Fruit fly (Drosophila melanogaster): ENCODE measurements around the gene BG642167.

The BG642167 gene

DNA sequence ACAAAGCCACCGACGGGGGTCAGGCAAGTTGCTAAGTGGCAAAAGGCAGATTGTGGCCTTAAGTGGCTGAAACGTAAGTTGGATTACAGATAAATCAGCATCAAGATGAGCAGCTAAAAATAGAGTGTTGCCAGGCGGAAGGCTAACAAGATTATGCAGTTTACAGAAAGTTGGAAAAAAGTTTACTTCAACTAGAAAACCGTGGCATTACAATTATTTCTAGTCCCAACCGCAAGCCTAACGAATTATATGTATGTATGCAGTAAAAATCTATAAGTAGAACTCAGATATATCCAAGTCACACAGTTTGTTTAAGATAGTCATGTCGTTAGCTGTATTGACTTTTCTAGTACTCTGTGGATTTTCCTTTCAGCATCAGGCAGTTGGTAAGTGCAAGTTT is at the start of gene BG642167:
Gene BG642167 (plus strand): TSS at position 301 of the 400 bp plus-strand sequence.
- TF ChIP-seq Dll (optimal IDR thresholded peaks at IDR 0.05) (no peak), CG8478 (optimal IDR thresholded peaks at IDR 0.05) (no peak), psq (optimal IDR thresholded peaks at IDR 0.05) (no peak), pan (optimal IDR thresholded peaks at IDR 0.05) (no peak), EcR (GFP tag; optimal IDR thresholded peaks at IDR 0.05) (no peak), usp (GFP tag; optimal IDR thresholded peaks at IDR 0.05) (no peak)

dm6 chr3R:25759430-25759829 is 46.8 kb upstream of the BG642167 start:
- TF ChIP-seq EcR (GFP tag; optimal IDR thresholded peaks at IDR 0.05), result no peak
- TF ChIP-seq pan (optimal IDR thresholded peaks at IDR 0.05), result no peak
- no peak for TF ChIP-seq Dll (optimal IDR thresholded peaks at IDR 0.05)
- no peak for TF ChIP-seq CG8478 (optimal IDR thresholded peaks at IDR 0.05)
- no peak for TF ChIP-seq usp (GFP tag; optimal IDR thresholded peaks at IDR 0.05)
- TF ChIP-seq psq (optimal IDR thresholded peaks at IDR 0.05), result no peak

- TF ChIP-seq CG8478 (optimal IDR thresholded peaks at IDR 0.05) (no peak), pan (optimal IDR thresholded peaks at IDR 0.05) (no peak), Dll (optimal IDR thresholded peaks at IDR 0.05) (no peak), usp (GFP tag; optimal IDR thresholded peaks at IDR 0.05) (no peak), psq (optimal IDR thresholded peaks at IDR 0.05) (no peak), EcR (GFP tag; optimal IDR thresholded peaks at IDR 0.05) (no peak)
These were observed 46.1 kb upstream of the BG642167 start for dm6 chr3R:25760190-25760589.

DNA sequence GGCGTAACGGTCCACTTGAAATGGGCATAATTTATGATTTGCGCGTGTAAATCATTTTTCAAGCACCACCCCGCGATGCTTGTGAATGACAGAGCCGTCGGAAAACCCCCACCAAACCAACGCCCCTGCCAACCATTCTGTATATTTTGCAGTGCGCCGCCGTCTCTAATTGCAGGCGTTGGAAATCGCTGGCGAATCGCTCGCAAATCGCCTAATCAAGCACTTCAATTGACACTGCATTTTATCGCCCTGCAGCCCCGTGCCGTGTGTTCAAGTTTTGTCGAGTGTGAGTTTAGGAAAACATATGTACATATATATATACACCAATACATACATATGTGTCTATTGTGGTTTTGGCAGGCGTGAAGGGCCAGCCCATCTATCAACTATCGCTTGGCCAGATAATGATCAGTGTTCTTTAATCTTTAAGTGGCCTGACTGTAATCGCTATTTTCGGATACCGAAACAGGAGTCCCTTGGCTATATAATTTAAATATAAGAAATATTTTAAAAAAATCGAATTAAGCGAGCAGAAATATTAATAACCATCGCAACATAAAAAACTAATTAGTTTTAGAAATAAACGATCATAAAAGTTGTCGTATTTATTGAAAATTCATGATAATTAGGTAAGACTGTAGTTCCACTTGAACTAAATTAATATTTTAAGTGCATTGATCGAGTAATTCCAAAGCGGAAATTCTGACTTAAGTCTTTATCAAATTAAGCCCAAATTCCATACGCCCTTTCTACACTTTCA is 44.1 kb upstream of the BG642167 start:
- TF ChIP-seq Dll (optimal IDR thresholded peaks at IDR 0.05) (no peak), CG8478 (optimal IDR thresholded peaks at IDR 0.05) (no peak), usp (GFP tag; optimal IDR thresholded peaks at IDR 0.05) (no peak), psq (optimal IDR thresholded peaks at IDR 0.05) (no peak), pan (optimal IDR thresholded peaks at IDR 0.05) (no peak), EcR (GFP tag; optimal IDR thresholded peaks at IDR 0.05) (no peak)

dm6 chr3R:25763005-25763404 is 43.2 kb upstream of the BG642167 start, which contains the start of gene LpR1:
TSS of gene LpR1 (minus strand) at chr3R:25763105.
- no peak for TF ChIP-seq CG8478 (optimal IDR thresholded peaks at IDR 0.05)
- TF ChIP-seq pan (optimal IDR thresholded peaks at IDR 0.05), result no peak
- TF ChIP-seq Dll (optimal IDR thresholded peaks at IDR 0.05), result no peak
- TF ChIP-seq EcR (GFP tag; optimal IDR thresholded peaks at IDR 0.05), result no peak
- no peak for TF ChIP-seq usp (GFP tag; optimal IDR thresholded peaks at IDR 0.05)
- TF ChIP-seq psq (optimal IDR thresholded peaks at IDR 0.05), result no peak

dm6 chr3R:25775269-25775668 is 31.0 kb upstream of the BG642167 start, which contains the start of the genes CG17197 and CG17198:
TSS of gene CG17197 (minus strand) at chr3R:25775369.
TSS of gene CG17198 (minus strand) at chr3R:25775369.
- TF ChIP-seq EcR (GFP tag; optimal IDR thresholded peaks at IDR 0.05) (no peak), psq (optimal IDR thresholded peaks at IDR 0.05) (no peak), pan (optimal IDR thresholded peaks at IDR 0.05) (no peak), Dll (optimal IDR thresholded peaks at IDR 0.05) (no peak), CG8478 (optimal IDR thresholded peaks at IDR 0.05) (no peak), usp (GFP tag; optimal IDR thresholded peaks at IDR 0.05) (no peak)

DNA sequence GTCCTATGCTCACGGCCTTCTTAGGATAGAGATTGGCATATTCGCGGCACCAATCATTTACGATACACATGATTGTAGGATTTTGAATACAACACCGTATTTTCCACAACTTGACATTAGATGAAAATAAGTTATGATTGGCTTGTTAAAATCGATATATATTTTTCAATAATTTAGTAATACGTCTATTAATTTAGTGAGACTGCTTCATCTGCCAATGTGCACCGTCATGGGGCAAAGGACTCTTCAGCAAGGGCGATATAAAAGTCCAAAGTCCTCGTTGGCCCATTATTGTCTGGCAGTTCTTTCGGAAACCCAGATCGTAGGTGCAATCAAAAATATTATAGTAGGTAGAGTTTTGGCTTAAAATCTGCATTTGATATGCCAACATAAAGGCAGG is 30.1 kb upstream of the BG642167 start, which contains the start of gene CG17196:
Gene CG17196 (minus strand): TSS at position 101 of the 400 bp plus-strand sequence.
- TF ChIP-seq psq (optimal IDR thresholded peaks at IDR 0.05) (no peak), EcR (GFP tag; optimal IDR thresholded peaks at IDR 0.05) (no peak), CG8478 (optimal IDR thresholded peaks at IDR 0.05) (no peak), Dll (optimal IDR thresholded peaks at IDR 0.05) (no peak), usp (GFP tag; optimal IDR thresholded peaks at IDR 0.05) (no peak), pan (optimal IDR thresholded peaks at IDR 0.05) (no peak)

DNA sequence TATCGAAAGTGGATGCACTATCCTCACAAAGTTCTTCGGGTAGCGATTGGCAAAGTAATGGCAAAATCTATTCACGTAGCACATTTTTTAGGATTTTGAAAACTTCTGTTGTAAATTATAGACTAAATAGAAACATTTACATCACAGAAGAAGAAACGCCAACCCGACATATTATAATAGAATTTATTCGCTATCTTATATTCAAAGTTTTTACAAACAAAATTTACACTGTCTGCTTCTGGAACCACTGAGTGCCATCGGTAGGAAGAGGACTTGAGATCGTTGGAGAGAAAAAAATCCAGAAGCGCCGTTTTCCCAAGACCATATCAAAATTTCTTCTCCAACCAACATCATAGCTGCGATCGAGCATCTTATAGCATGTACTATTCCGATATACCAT is 29.1 kb upstream of the BG642167 start, which contains the start of gene CG17195:
Gene CG17195 (minus strand): TSS at position 101 of the 400 bp plus-strand sequence.
- no peak for TF ChIP-seq psq (optimal IDR thresholded peaks at IDR 0.05)
- TF ChIP-seq pan (optimal IDR thresholded peaks at IDR 0.05), result no peak
- TF ChIP-seq EcR (GFP tag; optimal IDR thresholded peaks at IDR 0.05), result no peak
- TF ChIP-seq Dll (optimal IDR thresholded peaks at IDR 0.05), result no peak
- TF ChIP-seq usp (GFP tag; optimal IDR thresholded peaks at IDR 0.05), result no peak
- no peak for TF ChIP-seq CG8478 (optimal IDR thresholded peaks at IDR 0.05)

- no peak for TF ChIP-seq CG8478 (optimal IDR thresholded peaks at IDR 0.05)
- no peak for TF ChIP-seq usp (GFP tag; optimal IDR thresholded peaks at IDR 0.05)
These were observed 28.0 kb upstream of the BG642167 start, which contains the start of gene CG4956 for dm6 chr3R:25778205-25778604. TSS of gene CG4956 (minus strand) at chr3R:25778305.

dm6 chr3R:25782855-25783424 is 23.3 kb upstream of the BG642167 start:
- TF ChIP-seq pan (optimal IDR thresholded peaks at IDR 0.05) (no peak), psq (optimal IDR thresholded peaks at IDR 0.05) (no peak), EcR (GFP tag; optimal IDR thresholded peaks at IDR 0.05) (no peak), CG8478 (optimal IDR thresholded peaks at IDR 0.05) (no peak), Dll (optimal IDR thresholded peaks at IDR 0.05) (no peak), usp (GFP tag; optimal IDR thresholded peaks at IDR 0.05) (no peak)

DNA sequence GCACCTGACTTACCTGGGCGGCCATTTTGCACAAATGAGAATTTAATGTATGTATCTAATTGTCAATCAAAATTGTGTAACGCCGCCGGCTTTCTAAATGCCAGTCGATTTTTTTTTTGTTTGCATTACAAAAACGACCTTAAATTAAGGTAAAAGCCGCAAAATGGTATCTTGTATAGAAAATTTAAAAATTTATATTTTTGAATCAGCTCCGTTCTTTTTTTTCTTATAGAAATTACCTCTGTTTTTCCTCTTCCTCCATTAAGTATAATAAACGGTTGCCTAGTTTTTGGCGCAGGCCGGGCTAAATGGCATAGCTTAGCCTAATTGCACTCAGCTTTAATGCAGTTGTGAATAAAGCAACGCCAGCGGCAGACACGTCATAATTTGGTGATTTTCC is 19.0 kb upstream of the BG642167 start, which contains the start of gene CG4960:
Gene CG4960 (minus strand): TSS at position 101 of the 400 bp plus-strand sequence.
- TF ChIP-seq usp (GFP tag; optimal IDR thresholded peaks at IDR 0.05) (no peak), EcR (GFP tag; optimal IDR thresholded peaks at IDR 0.05) (no peak), Dll (optimal IDR thresholded peaks at IDR 0.05) (no peak), pan (optimal IDR thresholded peaks at IDR 0.05) (no peak), CG8478 (optimal IDR thresholded peaks at IDR 0.05) (no peak), psq (optimal IDR thresholded peaks at IDR 0.05) (no peak)

dm6 chr3R:25789355-25789754 is 16.9 kb upstream of the BG642167 start, which contains the start of gene CG31380:
TSS of gene CG31380 (minus strand) at chr3R:25789455.
- TF ChIP-seq CG8478 (optimal IDR thresholded peaks at IDR 0.05) (no peak), pan (optimal IDR thresholded peaks at IDR 0.05) (no peak), Dll (optimal IDR thresholded peaks at IDR 0.05) (no peak), psq (optimal IDR thresholded peaks at IDR 0.05) (no peak), usp (GFP tag; optimal IDR thresholded peaks at IDR 0.05) (no peak), EcR (GFP tag; optimal IDR thresholded peaks at IDR 0.05) (no peak)
